Worm (Caenorhabditis elegans): ENCODE results near the gene maph-1.3.

- TF ChIP-seq peb-1 (tag; optimal IDR thresholded peaks at IDR 0.05) (no peak), ceh-16 (tag; optimal IDR thresholded peaks at IDR 0.05) (no peak), unc-55 (GFP tag; optimal IDR thresholded peaks at IDR 0.05) (no peak)
Measured at ce11 chrIII:3799213-3799612, 45.5 kb upstream of the maph-1.3 start.

Measured in whole organism, L2 larva.